Worm (Caenorhabditis elegans) whole organism, mixed stage, embryonic: ENCODE measurements around the gene fbxa-105.

Experiments used
- lin-13 ChIP-seq: fragments of 150-350 bp; optimal IDR thresholded peaks from 2 replicates; lab custom pipeline; 2014; ENCODE audit warnings: missing biosample characterization, missing genetic modification characterization
- mep-1 ChIP-seq: fragments of 150-350 bp; optimal IDR thresholded peaks from 2 replicates; lab custom pipeline; 2017; ENCODE audit warnings: missing biosample characterization, missing genetic modification reagents, missing genetic modification characterization, inconsistent platforms
- unc-39 ChIP-seq: fragments of 150-350 bp; optimal IDR thresholded peaks from 2 replicates; lab custom pipeline; 2014; ENCODE audit warnings: missing biosample characterization, missing genetic modification characterization

DNA sequence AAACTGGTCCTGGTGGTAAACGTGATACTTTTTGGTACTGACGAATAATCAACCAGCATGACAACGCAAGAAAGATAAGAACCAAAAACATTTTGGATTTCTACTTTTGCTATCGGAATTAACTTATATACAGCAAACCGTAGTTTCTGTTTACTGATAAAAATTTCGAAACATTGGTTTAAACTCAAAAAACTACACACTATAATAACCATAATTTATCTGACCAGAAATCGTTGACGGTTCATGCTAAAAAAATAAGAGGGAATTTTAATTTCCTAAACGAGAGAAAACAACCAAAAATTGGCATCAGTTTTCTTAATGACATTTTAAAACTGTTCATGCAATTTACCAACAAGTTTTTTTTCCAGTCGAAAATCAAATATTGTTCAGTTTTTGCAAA lies 30.2 kb downstream of the fbxa-105 start, which contains the start of gene cyp-35A1:
- TF ChIP-seq mep-1 (tag; lab: Kevin White, UChicago), result no peak
- no peak for TF ChIP-seq unc-39 (tag; lab: Kevin White, UChicago)
- no peak for TF ChIP-seq lin-13
